Worm (Caenorhabditis elegans) whole organism, L1 larva: ENCODE data around the gene ndx-2.

ENCODE experiments used
- C34B4.2 ChIP-seq: sonication (generic microtip); optimal IDR thresholded peaks from 2 replicates; lab custom pipeline; 2017; ENCODE audit warnings: mild to moderate bottlenecking, missing genetic modification characterization, missing compliant biosample characterization
- aha-1 ChIP-seq: fragments of 150-350 bp; optimal IDR thresholded peaks from 2 replicates; lab custom pipeline; 2014; ENCODE audit warnings: missing biosample characterization, missing genetic modification characterization
- ama-1 ChIP-seq: fragments of 150-350 bp; optimal IDR thresholded peaks from 2 replicates; lab custom pipeline; 2014
- dpl-1 ChIP-seq, 3 experiments: fragments of 150-350 bp in 2 of 3; sonication (generic microtip) in 1 of 3; optimal IDR thresholded peaks; 2 replicates each; lab custom pipeline; 2014 to 2017; ENCODE audit warnings: missing biosample characterization in 3 of 3, missing genetic modification characterization in 3 of 3, missing genetic modification reagents in 3 of 3
- dsc-1 ChIP-seq: sonication (generic microtip); optimal IDR thresholded peaks from 2 replicates; lab custom pipeline; 2016; ENCODE audit warnings: mild to moderate bottlenecking, missing genetic modification characterization, missing compliant biosample characterization
- egl-27 ChIP-seq, 2 experiments: fragments of 150-350 bp in 1 of 2; sonication (generic microtip); optimal IDR thresholded peaks; 3 replicates each; lab custom pipeline; 2017 to 2018; ENCODE audit warnings: missing biosample characterization in 2 of 2, missing genetic modification characterization in 2 of 2, missing genetic modification reagents in 2 of 2
- lir-3 ChIP-seq: sonication (generic microtip); optimal IDR thresholded peaks from 2 replicates; lab custom pipeline; 2016; ENCODE audit warnings: mild to moderate bottlenecking, missing genetic modification characterization, moderate library complexity, missing compliant biosample characterization; ENCODE audit not compliant: poor library complexity
- mep-1 ChIP-seq: fragments of 150-350 bp; optimal IDR thresholded peaks from 2 replicates; lab custom pipeline; 2014; ENCODE audit warnings: missing biosample characterization, missing genetic modification characterization
- nhr-11 ChIP-seq: fragments of 150-350 bp; optimal IDR thresholded peaks from 2 replicates; lab custom pipeline; 2014; ENCODE audit warnings: missing biosample characterization, missing genetic modification characterization
- nhr-76 ChIP-seq: sonication (generic microtip); optimal IDR thresholded peaks from 2 replicates; lab custom pipeline; 2017; ENCODE audit warnings: missing biosample characterization, missing genetic modification characterization
- skn-1 ChIP-seq: fragments of 150-350 bp; optimal IDR thresholded peaks from 2 replicates; lab custom pipeline; 2014; ENCODE audit warnings: missing biosample characterization, missing genetic modification characterization
- unc-86 ChIP-seq: sonication (generic microtip); optimal IDR thresholded peaks from 2 replicates; lab custom pipeline; 2016; ENCODE audit warnings: missing genetic modification characterization, missing compliant biosample characterization
- ztf-11 ChIP-seq, 2 experiments: sonication (generic microtip); optimal IDR thresholded peaks; 2 replicates each; lab custom pipeline; 2016 to 2017; ENCODE audit warnings: missing genetic modification characterization in 2 of 2, missing biosample characterization in 1 of 2, missing compliant biosample characterization in 1 of 2
- ztf-4 ChIP-seq: fragments of 150-350 bp; optimal IDR thresholded peaks from 2 replicates; lab custom pipeline; 2014; ENCODE audit warnings: missing biosample characterization, missing genetic modification characterization

ce11 chrV:2666600-2666999, 1.8 kb upstream of the ndx-2 start, which contains the start of gene W02G9.4:
- TF ChIP-seq aha-1 (no peak), ama-1 (lab: Kevin White, UChicago) (no peak), dpl-1 (GFP tag; optimal IDR thresholded peaks at IDR 0.05; lab: Kevin White, UChicago) (no peak), C34B4.2 (tag; lab: Kevin White, UChicago) (no peak), egl-27 (tag; optimal IDR thresholded peaks at IDR 0.05; lab: Kevin White, UChicago) (no peak), lir-3 (no peak), ztf-11 (tag; optimal IDR thresholded peaks at IDR 0.05; lab: Kevin White, UChicago) (no peak), skn-1 (tag; lab: Kevin White, UChicago) (no peak), nhr-11 (tag; lab: Kevin White, UChicago) (no peak), unc-86 (tag; lab: Kevin White, UChicago) (no peak), nhr-76 (tag; lab: Kevin White, UChicago) (no peak), mep-1 (tag; lab: Kevin White, UChicago) (no peak), ztf-4 (tag; lab: Kevin White, UChicago) (no peak), dsc-1 (tag; lab: Kevin White, UChicago) (no peak)
